Worm (Caenorhabditis elegans) whole organism, L1 larva: Measurements from ENCODE around the gene spc-1.

Experiments
- C16A3.4 ChIP-seq: fragments of 150-350 bp; optimal IDR thresholded peaks from 2 replicates; lab custom pipeline; 2014; ENCODE audit warnings: missing biosample characterization, missing genetic modification characterization
- C34B4.2 ChIP-seq: sonication (generic microtip); optimal IDR thresholded peaks from 2 replicates; lab custom pipeline; 2017; ENCODE audit warnings: mild to moderate bottlenecking, missing genetic modification characterization, missing compliant biosample characterization
- F16B12.6 ChIP-seq: fragments of 150-350 bp; optimal IDR thresholded peaks from 2 replicates; lab custom pipeline; 2014; ENCODE audit warnings: missing biosample characterization, missing genetic modification characterization
- Y116A8C.19 ChIP-seq: sonication (generic microtip); optimal IDR thresholded peaks from 2 replicates; lab custom pipeline; 2016; ENCODE audit warnings: missing compliant biosample characterization, missing genetic modification characterization, borderline replicate concordance
- aly-2 ChIP-seq: fragments of 150-350 bp; optimal IDR thresholded peaks from 2 replicates; lab custom pipeline; 2014; ENCODE audit warnings: missing biosample characterization, missing genetic modification characterization
- ama-1 ChIP-seq: fragments of 150-350 bp; optimal IDR thresholded peaks from 2 replicates; lab custom pipeline; 2014
- blmp-1 ChIP-seq: fragments of 150-350 bp; optimal IDR thresholded peaks from 2 replicates; lab custom pipeline; 2014; ENCODE audit warnings: missing biosample characterization, missing genetic modification characterization
- ceh-63 ChIP-seq: fragments of 200-800 bp; sonication (Bioruptor generic); optimal IDR thresholded peaks from 2 replicates; lab custom pipeline; 2018; ENCODE audit warnings: mild to moderate bottlenecking, missing genetic modification characterization, missing compliant biosample characterization
- ceh-8 ChIP-seq: fragments of 200-800 bp; sonication (Bioruptor generic); optimal IDR thresholded peaks from 2 replicates; lab custom pipeline; 2018; ENCODE audit warnings: mild to moderate bottlenecking, missing genetic modification characterization, moderate library complexity, missing compliant biosample characterization
- ceh-88 ChIP-seq: fragments of 200-800 bp; sonication (Bioruptor generic); IDR thresholded peaks from 2 replicates; pipeline ENCODE4 v1.3.6; 2022; ENCODE audit warnings: missing genetic modification characterization, missing compliant biosample characterization
- ces-1 ChIP-seq: fragments of 150-350 bp; optimal IDR thresholded peaks from 2 replicates; lab custom pipeline; 2014; ENCODE audit warnings: missing biosample characterization, missing genetic modification reagents, missing genetic modification characterization
- dpl-1 ChIP-seq, 3 experiments: fragments of 150-350 bp in 2 of 3; sonication (generic microtip) in 1 of 3; optimal IDR thresholded peaks; 2 replicates each; lab custom pipeline; 2014 to 2017; ENCODE audit warnings: missing biosample characterization in 3 of 3, missing genetic modification characterization in 3 of 3, missing genetic modification reagents in 3 of 3
- dsc-1 ChIP-seq: sonication (generic microtip); optimal IDR thresholded peaks from 2 replicates; lab custom pipeline; 2016; ENCODE audit warnings: mild to moderate bottlenecking, missing genetic modification characterization, missing compliant biosample characterization
- efl-1 ChIP-seq, 4 experiments: fragments of 150-350 bp; optimal IDR thresholded peaks in 3 of 4; peaks in 1 of 4; 1 replicate in 1 of 4; 2 replicates in 3 of 4; lab custom pipeline; 2014; ENCODE audit warnings: missing biosample characterization in 2 of 4, missing genetic modification characterization in 2 of 4, missing genetic modification reagents in 2 of 4
- efl-3 ChIP-seq: fragments of 200-800 bp; sonication (Bioruptor generic); optimal IDR thresholded peaks from 2 replicates; lab custom pipeline; 2018; ENCODE audit warnings: mild to moderate bottlenecking, missing genetic modification characterization, missing compliant biosample characterization
- egl-13 ChIP-seq: sonication (generic microtip); optimal IDR thresholded peaks from 2 replicates; lab custom pipeline; 2016; ENCODE audit warnings: missing genotype, missing genetic modification reagents, missing genetic modification characterization, missing compliant biosample characterization
- elt-3 ChIP-seq, 6 experiments: fragments of 150-350 bp in 1 of 6; sonication (generic microtip); optimal IDR thresholded peaks; 2 replicates each; lab custom pipeline; 2017 to 2018; ENCODE audit warnings: missing biosample characterization in 6 of 6, missing genetic modification characterization in 6 of 6, inconsistent platforms in 1 of 6
- fkh-10 ChIP-seq: sonication (generic microtip); optimal IDR thresholded peaks from 2 replicates; lab custom pipeline; 2017; ENCODE audit warnings: missing biosample characterization, missing genetic modification reagents, missing genetic modification characterization
- fkh-8 ChIP-seq: sonication (generic microtip); optimal IDR thresholded peaks from 2 replicates; lab custom pipeline; 2016; ENCODE audit warnings: mild to moderate bottlenecking, missing genetic modification characterization, missing compliant biosample characterization
- fos-1 ChIP-seq: fragments of 150-350 bp; optimal IDR thresholded peaks from 2 replicates; lab custom pipeline; 2014; ENCODE audit warnings: missing biosample characterization, missing genetic modification characterization
- hlh-17 ChIP-seq: fragments of 200-800 bp; sonication (Bioruptor generic); optimal IDR thresholded peaks from 2 replicates; lab custom pipeline; 2018; ENCODE audit warnings: missing genetic modification characterization, mild to moderate bottlenecking, missing compliant biosample characterization, moderate library complexity, borderline replicate concordance
- hlh-4 ChIP-seq: sonication (generic microtip); optimal IDR thresholded peaks from 2 replicates; lab custom pipeline; 2016; ENCODE audit warnings: mild to moderate bottlenecking, missing genetic modification characterization, missing compliant biosample characterization
- hpl-2 ChIP-seq: fragments of 150-350 bp; optimal IDR thresholded peaks from 2 replicates; lab custom pipeline; 2014; ENCODE audit warnings: missing biosample characterization, missing genetic modification reagents, missing genetic modification characterization
- isw-1 ChIP-seq: fragments of 200-800 bp; sonication (Bioruptor generic); IDR thresholded peaks from 2 replicates; pipeline ENCODE4 v1.3.6; 2022; ENCODE audit warnings: missing genetic modification characterization, missing compliant biosample characterization
- jun-1 ChIP-seq: fragments of 150-350 bp; optimal IDR thresholded peaks from 2 replicates; lab custom pipeline; 2014; ENCODE audit warnings: missing biosample characterization, missing genetic modification reagents, missing genetic modification characterization
- lin-13 ChIP-seq: fragments of 150-350 bp; optimal IDR thresholded peaks from 2 replicates; lab custom pipeline; 2014; ENCODE audit warnings: missing biosample characterization, missing genetic modification reagents, missing genetic modification characterization
- lin-35 ChIP-seq, 2 experiments: fragments of 150-350 bp; optimal IDR thresholded peaks; 2 replicates each; lab custom pipeline; 2014; ENCODE audit warnings: missing biosample characterization in 2 of 2, missing genetic modification characterization in 2 of 2, missing genetic modification reagents in 2 of 2
- lir-3 ChIP-seq: sonication (generic microtip); optimal IDR thresholded peaks from 2 replicates; lab custom pipeline; 2016; ENCODE audit warnings: mild to moderate bottlenecking, missing genetic modification characterization, moderate library complexity, missing compliant biosample characterization; ENCODE audit not compliant: poor library complexity
- lsy-2 ChIP-seq, 2 experiments: fragments of 150-350 bp; optimal IDR thresholded peaks; 2 replicates each; lab custom pipeline; 2014; ENCODE audit warnings: missing biosample characterization in 2 of 2, missing genetic modification characterization in 2 of 2
- mdl-1 ChIP-seq, 2 experiments: fragments of 150-350 bp; optimal IDR thresholded peaks; 2 replicates each; lab custom pipeline; 2014 to 2017; ENCODE audit warnings: missing biosample characterization in 2 of 2, missing genetic modification characterization in 2 of 2, inconsistent platforms in 1 of 2
- mep-1 ChIP-seq: fragments of 150-350 bp; optimal IDR thresholded peaks from 2 replicates; lab custom pipeline; 2014; ENCODE audit warnings: missing biosample characterization, missing genetic modification characterization
- nhr-11 ChIP-seq: fragments of 150-350 bp; optimal IDR thresholded peaks from 2 replicates; lab custom pipeline; 2014; ENCODE audit warnings: missing biosample characterization, missing genetic modification characterization
- nhr-12 ChIP-seq: sonication (generic microtip); optimal IDR thresholded peaks from 2 replicates; lab custom pipeline; 2017; ENCODE audit warnings: missing biosample characterization, missing genetic modification characterization
- nhr-19 ChIP-seq: fragments of 200-800 bp; sonication (Bioruptor generic); conservative IDR thresholded peaks from 2 replicates; pipeline ENCODE4 v1.3.6; 2022; ENCODE audit warnings: missing genetic modification characterization, missing compliant biosample characterization
- nhr-237 ChIP-seq: fragments of 150-350 bp; optimal IDR thresholded peaks from 2 replicates; lab custom pipeline; 2014; ENCODE audit warnings: missing biosample characterization, missing genetic modification characterization
- nhr-28 ChIP-seq: fragments of 150-350 bp; optimal IDR thresholded peaks from 2 replicates; lab custom pipeline; 2014; ENCODE audit warnings: missing biosample characterization, missing genetic modification characterization
- nhr-47 ChIP-seq: sonication (generic microtip); optimal IDR thresholded peaks from 2 replicates; lab custom pipeline; 2016; ENCODE audit warnings: mild to moderate bottlenecking, missing genetic modification characterization, moderate library complexity, missing compliant biosample characterization
- nhr-71 ChIP-seq: sonication (generic microtip); optimal IDR thresholded peaks from 2 replicates; lab custom pipeline; 2016; ENCODE audit warnings: mild to moderate bottlenecking, missing genetic modification characterization, moderate library complexity, missing compliant biosample characterization
- nhr-84 ChIP-seq: sonication (generic microtip); optimal IDR thresholded peaks from 2 replicates; lab custom pipeline; 2017; ENCODE audit warnings: missing biosample characterization, missing genetic modification characterization
- nhr-85 ChIP-seq: sonication (generic microtip); peaks from one replicate; lab custom pipeline; 2016; ENCODE audit warnings: missing genetic modification characterization, inconsistent platforms, missing compliant biosample characterization
- nhr-90 ChIP-seq: sonication (generic microtip); optimal IDR thresholded peaks from 2 replicates; lab custom pipeline; 2016; ENCODE audit warnings: mild to moderate bottlenecking, missing genetic modification characterization, missing compliant biosample characterization; ENCODE audit not compliant: poor library complexity
- pag-3 ChIP-seq: sonication (generic microtip); optimal IDR thresholded peaks from 2 replicates; lab custom pipeline; 2017; ENCODE audit warnings: missing genetic modification characterization, mild to moderate bottlenecking, missing compliant biosample characterization, antibody characterized with exemption, borderline replicate concordance; ENCODE audit not compliant: insufficient read depth
- snpc-4 ChIP-seq: fragments of 150-350 bp; optimal IDR thresholded peaks from 2 replicates; lab custom pipeline; 2014; ENCODE audit warnings: missing biosample characterization, missing genetic modification characterization
- sox-4 ChIP-seq: sonication (generic microtip); optimal IDR thresholded peaks from 2 replicates; lab custom pipeline; 2016; ENCODE audit warnings: missing genetic modification characterization, missing compliant biosample characterization
- sup-37 ChIP-seq: fragments of 200-800 bp; sonication (Bioruptor generic); optimal IDR thresholded peaks from 2 replicates; lab custom pipeline; 2018; ENCODE audit warnings: mild to moderate bottlenecking, missing genetic modification characterization, missing compliant biosample characterization
- swsn-7 ChIP-seq: sonication (generic microtip); optimal IDR thresholded peaks from 2 replicates; lab custom pipeline; 2016; ENCODE audit warnings: missing genetic modification characterization, missing compliant biosample characterization
- tbx-2 ChIP-seq: sonication (generic microtip); optimal IDR thresholded peaks from 2 replicates; lab custom pipeline; 2016; ENCODE audit warnings: missing genetic modification characterization, missing compliant biosample characterization
- unc-130 ChIP-seq: fragments of 150-350 bp; optimal IDR thresholded peaks from 2 replicates; lab custom pipeline; 2017; ENCODE audit warnings: missing biosample characterization, missing genetic modification characterization, inconsistent platforms
- unc-86 ChIP-seq: sonication (generic microtip); optimal IDR thresholded peaks from 2 replicates; lab custom pipeline; 2016; ENCODE audit warnings: missing genetic modification characterization, missing compliant biosample characterization
- unc-98 ChIP-seq: fragments of 200-800 bp; sonication (Bioruptor generic); IDR thresholded peaks from 2 replicates; pipeline ENCODE4 v1.3.6; 2022; ENCODE audit warnings: missing genetic modification characterization, missing compliant biosample characterization
- xbp-1 ChIP-seq: sonication (generic microtip); optimal IDR thresholded peaks from 2 replicates; lab custom pipeline; 2016; ENCODE audit warnings: missing genetic modification characterization, missing compliant biosample characterization
- ztf-4 ChIP-seq: fragments of 150-350 bp; optimal IDR thresholded peaks from 2 replicates; lab custom pipeline; 2014; ENCODE audit warnings: missing biosample characterization, missing genetic modification characterization

spc-1 gene

ce11 chrX:3089894-3090414, 36.9 kb downstream of the spc-1 start (continued):
- TF ChIP-seq unc-86 (tag; lab: Kevin White, UChicago) (no peak), nhr-28 (tag; lab: Kevin White, UChicago) (no peak), nhr-12 (no peak), sup-37 (GFP tag; lab: Kevin White, UChicago) (no peak), nhr-19 (GFP tag; lab: Robert Waterston, UW) (peak; percentile 51; the same call in 1 of the 2 replicates), sox-4 (tag; lab: Kevin White, UChicago) (no peak), hlh-4 (tag; lab: Kevin White, UChicago) (no peak), egl-13 (tag; lab: Kevin White, UChicago) (no peak), dpl-1 (GFP tag; optimal IDR thresholded peaks at IDR 0.05; lab: Kevin White, UChicago) (no peak), ama-1 (lab: Kevin White, UChicago) (no peak), ztf-4 (tag; lab: Kevin White, UChicago) (peak; percentile 31), nhr-90 (tag; lab: Kevin White, UChicago) (peak; percentile 35), nhr-237 (tag; lab: Kevin White, UChicago) (no peak), C34B4.2 (tag; lab: Kevin White, UChicago) (no peak), nhr-84 (tag; lab: Kevin White, UChicago) (no peak), efl-1 (optimal IDR thresholded peaks at IDR 0.05; lab: Kevin White, UChicago) (peak; percentile 4 to 11), efl-1 (GFP tag; optimal IDR thresholded peaks at IDR 0.05 in 1 of 2; lab: Kevin White, UChicago) (peak in 1 of 2 experiments; percentile 92), fkh-10 (peak; percentile 34), jun-1 (no peak), ceh-8 (GFP tag; lab: Kevin White, UChicago) (no peak), nhr-47 (peak; percentile 48), fos-1 (tag; lab: Kevin White, UChicago) (no peak), hpl-2 (GFP tag; lab: Kevin White, UChicago) (no peak), ceh-63 (GFP tag; lab: Kevin White, UChicago) (peak; percentile 36), elt-3 (tag; optimal IDR thresholded peaks at IDR 0.05; lab: Kevin White, UChicago) (peak in 5 of 6 experiments; percentile 25 to 72 (median 42)), mdl-1 (tag; optimal IDR thresholded peaks at IDR 0.05; lab: Kevin White, UChicago) (peak in 1 of 2 experiments; percentile 57), fkh-8 (tag; lab: Kevin White, UChicago) (no peak), pag-3 (tag; lab: Kevin White, UChicago) (peak; percentile 24), nhr-85 (tag; lab: Kevin White, UChicago) (peak; percentile 74), xbp-1 (tag; lab: Kevin White, UChicago) (no peak), snpc-4 (tag; lab: Kevin White, UChicago) (no peak), ces-1 (GFP tag; lab: Kevin White, UChicago) (no peak), blmp-1 (tag; lab: Kevin White, UChicago) (peak; percentile 14), unc-98 (GFP tag; lab: Robert Waterston, UW) (no peak), F16B12.6 (no peak), C16A3.4 (tag; lab: Kevin White, UChicago) (no peak), hlh-17 (GFP tag; lab: Kevin White, UChicago) (no peak), efl-3 (no peak), Y116A8C.19 (tag; lab: Kevin White, UChicago) (no peak), nhr-11 (tag; lab: Kevin White, UChicago) (no peak), swsn-7 (tag; lab: Kevin White, UChicago) (peak; percentile 40), nhr-71 (tag; lab: Kevin White, UChicago) (peak; percentile 61), lin-35 (GFP tag; optimal IDR thresholded peaks at IDR 0.05; lab: Kevin White, UChicago) (peak in 1 of 2 experiments; percentile 52), aly-2 (tag; lab: Kevin White, UChicago) (no peak), isw-1 (no peak), lin-13 (no peak), ceh-88 (GFP tag; lab: Robert Waterston, UW) (peak; percentile 31; the same call in 1 of the 2 replicates), mep-1 (tag; lab: Kevin White, UChicago) (peak; percentile 49), unc-130 (tag; lab: Kevin White, UChicago) (peak; percentile 38), lir-3 (tag; lab: Kevin White, UChicago) (peak; percentile 22), lsy-2 (tag; optimal IDR thresholded peaks at IDR 0.05; lab: Kevin White, UChicago) (peak in 1 of 2 experiments; percentile 34), dsc-1 (peak; percentile 35), tbx-2 (peak; percentile 54)
